Fruit fly (Drosophila melanogaster) whole organism, embryonic: ENCODE data around the gene CG7879.

Experiments used
- BEAF-32 ChIP-seq: fragments of 200-800 bp; sonication (Bioruptor generic); optimal IDR thresholded peaks from 3 replicates; lab custom pipeline; 2017; ENCODE audit warnings: missing biosample characterization, missing genetic modification characterization, mild to moderate bottlenecking, moderate library complexity, missing genetic modification reagents
- CG10147 ChIP-seq: fragments of 200-800 bp; sonication (Bioruptor generic); optimal IDR thresholded peaks from 2 replicates; lab custom pipeline; 2019; ENCODE audit warnings: missing biosample characterization, mild to moderate bottlenecking, missing genetic modification characterization, moderate library complexity
- CG11085 ChIP-seq: fragments of 200-800 bp; sonication (Bioruptor generic); IDR thresholded peaks from 2 replicates; pipeline ENCODE4 v1.3.6; 2022; ENCODE audit warnings: missing biosample characterization, missing genetic modification characterization
- CG11560 ChIP-seq: fragments of 200-800 bp; sonication (Bioruptor generic); IDR thresholded peaks from 3 replicates; pipeline ENCODE4 v1.3.6; 2022; ENCODE audit warnings: missing biosample characterization, missing genetic modification characterization
- CG12744 ChIP-seq: fragments of 200-800 bp; sonication (Bioruptor generic); optimal IDR thresholded peaks from 2 replicates; lab custom pipeline; 2016; ENCODE audit warnings: missing biosample characterization, missing genetic modification characterization
- CG13624 ChIP-seq: fragments of 200-800 bp; sonication (Bioruptor generic); optimal IDR thresholded peaks from 2 replicates; lab custom pipeline; 2016; ENCODE audit warnings: missing biosample characterization, missing genetic modification characterization
- CG15514 ChIP-seq: fragments of 200-800 bp; sonication (Bioruptor generic); optimal IDR thresholded peaks from 3 replicates; lab custom pipeline; 2017; ENCODE audit warnings: missing biosample characterization, missing genetic modification characterization, mild to moderate bottlenecking, moderate library complexity, missing genetic modification reagents
- CG1603 ChIP-seq: fragments of 200-800 bp; sonication (Bioruptor generic); optimal IDR thresholded peaks from 2 replicates; lab custom pipeline; 2019; ENCODE audit warnings: missing biosample characterization, mild to moderate bottlenecking, missing genetic modification characterization, moderate library complexity
- CG17829 ChIP-seq: fragments of 200-800 bp; optimal IDR thresholded peaks from 2 replicates; lab custom pipeline; 2019; ENCODE audit warnings: missing biosample characterization, mild to moderate bottlenecking, missing genetic modification characterization, moderate library complexity
- CG2116 ChIP-seq: fragments of 200-800 bp; sonication (Bioruptor generic); optimal IDR thresholded peaks from 3 replicates; lab custom pipeline; 2018; ENCODE audit warnings: missing biosample characterization, mild to moderate bottlenecking, missing genetic modification characterization
- CG2712 ChIP-seq: fragments of 200-800 bp; optimal IDR thresholded peaks from 3 replicates; lab custom pipeline; 2019; ENCODE audit warnings: missing biosample characterization, mild to moderate bottlenecking, missing genetic modification characterization, moderate library complexity
- CG3407 ChIP-seq: fragments of 200-800 bp; sonication (Bioruptor generic); optimal IDR thresholded peaks from 2 replicates; lab custom pipeline; 2018; ENCODE audit warnings: missing biosample characterization, mild to moderate bottlenecking, missing genetic modification characterization
- CG3726 ChIP-seq: fragments of 200-800 bp; sonication (Bioruptor generic); IDR thresholded peaks from 3 replicates; pipeline ENCODE4, ENCODE4 v1.3.6; 2022; ENCODE audit warnings: missing biosample characterization, missing genetic modification characterization
- CG5953 ChIP-seq: fragments of 200-800 bp; sonication (Bioruptor generic); IDR thresholded peaks from 2 replicates; pipeline ENCODE4 v1.3.6; 2022; ENCODE audit warnings: missing biosample characterization, missing genetic modification characterization
- CG6175 ChIP-seq: fragments of 200-800 bp; sonication (Bioruptor generic); IDR thresholded peaks from 3 replicates; pipeline ENCODE4 v1.3.6; 2022; ENCODE audit warnings: missing biosample characterization, missing genetic modification characterization
- CG6654 ChIP-seq: fragments of 200-800 bp; sonication (Bioruptor generic); optimal IDR thresholded peaks from 2 replicates; lab custom pipeline; 2017; ENCODE audit warnings: missing biosample characterization, mild to moderate bottlenecking, missing genetic modification characterization
- CG6689 ChIP-seq: fragments of 200-800 bp; sonication (Bioruptor generic); IDR thresholded peaks from 2 replicates; pipeline ENCODE4 v1.3.6; 2022; ENCODE audit warnings: missing biosample characterization, missing genetic modification characterization
- CG7271 ChIP-seq: fragments of 200-800 bp; sonication (Bioruptor generic); optimal IDR thresholded peaks from 2 replicates; lab custom pipeline; 2018; ENCODE audit warnings: missing biosample characterization, mild to moderate bottlenecking, missing genetic modification characterization, moderate library complexity
- CG7745 ChIP-seq: fragments of 200-800 bp; sonication (Bioruptor generic); optimal IDR thresholded peaks from 2 replicates; lab custom pipeline; 2018; ENCODE audit warnings: missing biosample characterization, mild to moderate bottlenecking, missing genetic modification characterization, moderate library complexity
- CG9609 ChIP-seq: fragments of 200-800 bp; sonication (Bioruptor generic); optimal IDR thresholded peaks from 3 replicates; lab custom pipeline; 2016; ENCODE audit warnings: missing biosample characterization, missing genetic modification characterization
- Deaf1 ChIP-seq: fragments of 200-800 bp; optimal IDR thresholded peaks from 3 replicates; lab custom pipeline; 2019; ENCODE audit warnings: missing biosample characterization, mild to moderate bottlenecking, missing genetic modification characterization, moderate library complexity
- Gug ChIP-seq: fragments of 200-800 bp; sonication (Bioruptor generic); IDR thresholded peaks from 4 replicates; pipeline ENCODE4 v1.3.6; 2022; ENCODE audit warnings: missing biosample characterization, missing genetic modification characterization
- HLH3B ChIP-seq: fragments of 200-800 bp; sonication (Bioruptor generic); IDR thresholded peaks from 2 replicates; pipeline ENCODE4 v1.3.6; 2022; ENCODE audit warnings: missing biosample characterization, missing genetic modification characterization
- MTF-1 ChIP-seq: fragments of 200-800 bp; sonication (Bioruptor generic); optimal IDR thresholded peaks from 2 replicates; lab custom pipeline; 2018; ENCODE audit warnings: missing biosample characterization, mild to moderate bottlenecking, missing genetic modification characterization, borderline replicate concordance
- Oli ChIP-seq: fragments of 200-800 bp; sonication (Bioruptor generic); optimal IDR thresholded peaks from 2 replicates; lab custom pipeline; 2018; ENCODE audit warnings: missing biosample characterization, mild to moderate bottlenecking, missing genetic modification characterization, moderate library complexity
- Ptx1 ChIP-seq: fragments of 200-800 bp; sonication (Bioruptor generic); IDR thresholded peaks from 2 replicates; pipeline ENCODE4 v1.3.6; 2022; ENCODE audit warnings: missing biosample characterization, missing genetic modification characterization
- Side ChIP-seq: fragments of 200-800 bp; sonication (Bioruptor generic); optimal IDR thresholded peaks from 2 replicates; lab custom pipeline; 2016; ENCODE audit warnings: missing biosample characterization, missing genetic modification characterization
- ash1 ChIP-seq: fragments of 200-800 bp; sonication (Bioruptor generic); optimal IDR thresholded peaks from 2 replicates; lab custom pipeline; 2018; ENCODE audit warnings: missing biosample characterization, mild to moderate bottlenecking, missing genetic modification characterization
- fd102C ChIP-seq: fragments of 200-800 bp; sonication (Bioruptor generic); optimal IDR thresholded peaks from 2 replicates; lab custom pipeline; 2018; ENCODE audit warnings: missing biosample characterization, mild to moderate bottlenecking, missing genetic modification characterization, moderate library complexity
- gem ChIP-seq: fragments of 200-800 bp; sonication (Bioruptor generic); optimal IDR thresholded peaks from 2 replicates; lab custom pipeline; 2019; ENCODE audit warnings: missing biosample characterization, mild to moderate bottlenecking, missing genetic modification characterization, moderate library complexity
- gsb ChIP-seq: fragments of 200-800 bp; sonication (Bioruptor generic); IDR thresholded peaks from 2 replicates; pipeline ENCODE4 v1.3.6; 2022; ENCODE audit warnings: missing biosample characterization, missing genetic modification characterization
- gsb-n ChIP-seq: fragments of 200-800 bp; sonication (Bioruptor generic); optimal IDR thresholded peaks from 3 replicates; lab custom pipeline; 2018; ENCODE audit warnings: missing biosample characterization, mild to moderate bottlenecking, missing genetic modification characterization
- lilli ChIP-seq: fragments of 200-800 bp; sonication (Bioruptor generic); optimal IDR thresholded peaks from 3 replicates; lab custom pipeline; 2016; ENCODE audit warnings: missing biosample characterization, missing genetic modification characterization
- nom ChIP-seq: fragments of 200-800 bp; sonication (Bioruptor generic); optimal IDR thresholded peaks from 2 replicates; lab custom pipeline; 2017; ENCODE audit warnings: missing biosample characterization, missing genetic modification characterization, mild to moderate bottlenecking, moderate library complexity, missing genetic modification reagents
- pho ChIP-seq: fragments of 200-800 bp; sonication (Bioruptor generic); optimal IDR thresholded peaks from 2 replicates; lab custom pipeline; 2016; ENCODE audit warnings: missing biosample characterization, missing genetic modification characterization
- pnt ChIP-seq: fragments of 200-800 bp; sonication (Bioruptor generic); optimal IDR thresholded peaks from 3 replicates; lab custom pipeline; 2016; ENCODE audit warnings: missing biosample characterization, missing genetic modification characterization
- ranshi ChIP-seq: fragments of 200-800 bp; sonication (Bioruptor generic); IDR thresholded peaks from 2 replicates; pipeline ENCODE4 v1.3.6; 2022; ENCODE audit warnings: missing biosample characterization, missing genetic modification characterization
- salm ChIP-seq: fragments of 200-800 bp; sonication (Bioruptor generic); optimal IDR thresholded peaks from 2 replicates; lab custom pipeline; 2018; ENCODE audit warnings: missing biosample characterization, mild to moderate bottlenecking, missing genetic modification characterization
- sna ChIP-seq: fragments of 200-800 bp; sonication (Bioruptor generic); IDR thresholded peaks from 2 replicates; pipeline ENCODE4 v1.3.6; 2022; ENCODE audit warnings: missing biosample characterization, missing genetic modification characterization; ENCODE audit not compliant: partially characterized antibody
- sqz ChIP-seq: fragments of 200-800 bp; sonication (Bioruptor generic); optimal IDR thresholded peaks from 3 replicates; lab custom pipeline; 2018; ENCODE audit warnings: missing biosample characterization, mild to moderate bottlenecking, missing genetic modification characterization
- wdn ChIP-seq: fragments of 200-800 bp; sonication (Bioruptor generic); IDR thresholded peaks from 2 replicates; pipeline ENCODE4 v1.3.6; 2022; ENCODE audit warnings: missing biosample characterization, missing genetic modification characterization
- zf30C ChIP-seq: fragments of 200-800 bp; sonication (Bioruptor generic); optimal IDR thresholded peaks from 3 replicates; lab custom pipeline; 2018; ENCODE audit warnings: missing biosample characterization, mild to moderate bottlenecking, missing genetic modification characterization

CG7879 gene

dm6 chr3L:1515820-1516540 lies 52.4 kb downstream of the CG7879 start (continued):
- peak; percentile 10 for TF ChIP-seq nom
- TF ChIP-seq Gug: peak; percentile 45; the same call in 3 of the 4 replicates
- TF ChIP-seq CG15514 (GFP tag; lab: Kevin White, UChicago): no peak
- TF ChIP-seq CG7271: no peak
- TF ChIP-seq Deaf1: peak; percentile 9
- TF ChIP-seq CG3407: peak; percentile 71
- peak; percentile 85 for TF ChIP-seq CG2712 (tag; lab: Kevin White, UChicago)
- TF ChIP-seq ranshi: peak; percentile 53; the same call in 1 of the 2 replicates
- TF ChIP-seq CG6175 (GFP tag; lab: Robert Waterston, UW): no peak
- TF ChIP-seq Side (GFP tag; lab: Kevin White, UChicago): peak; percentile 4
- TF ChIP-seq MTF-1 (GFP tag; lab: Kevin White, UChicago): no peak
- peak; percentile 59 for TF ChIP-seq CG6689
- TF ChIP-seq Oli (tag; lab: Kevin White, UChicago): peak; percentile 82
- TF ChIP-seq CG6654 (GFP tag; lab: Kevin White, UChicago): peak; percentile 41
- TF ChIP-seq Ptx1 (GFP tag; lab: Robert Waterston, UW): peak; percentile 70
- TF ChIP-seq CG1603 (tag; lab: Kevin White, UChicago): peak; percentile 70
- TF ChIP-seq ash1 (GFP tag; lab: Kevin White, UChicago): no peak
- peak; percentile 16 for TF ChIP-seq CG12744 (GFP tag; lab: Kevin White, UChicago)
- no peak for TF ChIP-seq CG3726 (GFP tag; lab: Robert Waterston, UW)
- peak; percentile 82 for TF ChIP-seq gsb-n (tag; lab: Kevin White, UChicago)
- peak; percentile 54 for TF ChIP-seq CG13624
- TF ChIP-seq gsb (GFP tag; lab: Robert Waterston, UW): no peak
- TF ChIP-seq CG7745: no peak
- TF ChIP-seq CG2116 (GFP tag; lab: Kevin White, UChicago): peak; percentile 34
- peak; percentile 53; the same call in 1 of the 2 replicates for TF ChIP-seq HLH3B
- TF ChIP-seq CG11085: no peak
- TF ChIP-seq wdn: no peak
- no peak for TF ChIP-seq fd102C (GFP tag; lab: Kevin White, UChicago)
- TF ChIP-seq CG5953 (GFP tag; lab: Robert Waterston, UW): peak; percentile 51; the same call in 1 of the 2 replicates
- TF ChIP-seq gem (tag; lab: Kevin White, UChicago): peak; percentile 82
- no peak for TF ChIP-seq sna (GFP tag; lab: Robert Waterston, UW)
- TF ChIP-seq lilli (GFP tag; lab: Kevin White, UChicago): peak; percentile 79
- peak; percentile 55 for TF ChIP-seq salm (tag; lab: Kevin White, UChicago)
- TF ChIP-seq CG11560 (tag; lab: Robert Waterston, UW): no peak
- peak; percentile 31 for TF ChIP-seq sqz (GFP tag; lab: Kevin White, UChicago)
- peak; percentile 40 for TF ChIP-seq pho (GFP tag; lab: Kevin White, UChicago)
- TF ChIP-seq pnt (GFP tag; lab: Kevin White, UChicago): peak; percentile 56
- TF ChIP-seq CG9609 (GFP tag; lab: Kevin White, UChicago): peak; percentile 48
- TF ChIP-seq BEAF-32 (GFP tag; lab: Kevin White, UChicago): no peak
- TF ChIP-seq CG10147 (GFP tag; lab: Kevin White, UChicago): no peak
- TF ChIP-seq CG17829: peak; percentile 84
- TF ChIP-seq zf30C (GFP tag; lab: Kevin White, UChicago): no peak
